Worm (Caenorhabditis elegans): ENCODE results near the gene fat-4.

Gene fat-4

ce11 chrIV:9821621-9822020 lies 22.4 kb downstream of the fat-4 start, which contains the start of gene col-123 (continued):
- TF ChIP-seq zfh-2 (GFP tag; conservative IDR thresholded peaks at IDR 0.05): no peak
- TF ChIP-seq dpl-1 (GFP tag; optimal IDR thresholded peaks at IDR 0.05): no peak

DNA sequence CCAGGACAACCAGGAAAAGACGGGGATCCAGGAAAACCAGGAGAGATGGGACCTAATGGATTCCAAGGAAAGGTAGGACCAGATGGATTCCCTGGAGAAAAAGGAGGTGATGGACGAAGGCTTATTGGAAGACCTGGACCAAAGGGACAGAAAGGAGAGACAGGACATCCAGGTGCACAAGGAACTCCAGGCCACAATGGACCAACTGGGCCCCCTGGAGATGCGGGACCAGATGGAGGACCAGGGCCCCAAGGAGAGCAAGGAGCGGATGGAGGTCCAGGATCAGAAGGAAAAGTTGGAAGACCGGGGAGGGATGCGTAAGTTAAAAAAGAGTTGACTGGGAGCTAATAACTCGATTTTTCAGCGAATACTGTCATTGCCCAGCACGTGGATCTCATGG lies 23.4 kb downstream of the fat-4 start:
- TF ChIP-seq madf-8 (GFP tag; conservative IDR thresholded peaks at IDR 0.05): 0 out of 2 replicates have a peak, but pooled peaks have one; percentile 16
- TF ChIP-seq zfh-2 (GFP tag; conservative IDR thresholded peaks at IDR 0.05): peak; percentile 65
- 0 out of 2 replicates have a peak, but pooled peaks have one; percentile 51 for TF ChIP-seq F37B4.10 (GFP tag; IDR thresholded peaks at IDR 0.05)
- TF ChIP-seq B0035.1 (tag; optimal IDR thresholded peaks at IDR 0.05): no peak

- TF ChIP-seq efl-1 (GFP tag; optimal IDR thresholded peaks at IDR 0.05): no peak
- no peak for TF ChIP-seq madf-10 (tag; optimal IDR thresholded peaks at IDR 0.05)
- no peak for TF ChIP-seq let-526 (GFP tag; IDR thresholded peaks at IDR 0.05)
- TF ChIP-seq F39B2.1 (GFP tag; IDR thresholded peaks at IDR 0.05): no peak
Observed at ce11 chrIV:9824480-9824879, 25.3 kb downstream of the fat-4 start, which contains the start of gene catp-6. TSS of gene catp-6 (minus strand) at chrIV:9824580.

ce11 chrIV:9825196-9825744 lies 26.0 kb downstream of the fat-4 start, which contains the start of gene mtr-4:
TSS of gene mtr-4 (plus strand) at chrIV:9825694.
- peak; percentile 62 for TF ChIP-seq lin-54 (GFP tag; optimal IDR thresholded peaks at IDR 0.05)
- no peak for TF ChIP-seq hrde-1 (tag; optimal IDR thresholded peaks at IDR 0.05; ENCODE audit: borderline replicate concordance)
- TF ChIP-seq madf-8 (GFP tag; conservative IDR thresholded peaks at IDR 0.05): peak; percentile 90
- no peak for TF ChIP-seq nfyb-1 (GFP tag; IDR thresholded peaks at IDR 0.05)
- TF ChIP-seq pbrm-1 (GFP tag; IDR thresholded peaks at IDR 0.05): peak; percentile 53; the same call in 1 of the 2 replicates
- no peak for TF ChIP-seq nhr-27 (tag; optimal IDR thresholded peaks at IDR 0.05)
- no peak for TF ChIP-seq ets-4 (GFP tag; optimal IDR thresholded peaks at IDR 0.05)
- no peak for TF ChIP-seq madf-10 (tag; optimal IDR thresholded peaks at IDR 0.05)
- TF ChIP-seq fkh-3 (tag; optimal IDR thresholded peaks at IDR 0.05): no peak
- peak; percentile 69 for TF ChIP-seq nhr-80 (tag; optimal IDR thresholded peaks at IDR 0.05)
- TF ChIP-seq lin-35 (GFP tag; optimal IDR thresholded peaks at IDR 0.05): no peak
- no peak for TF ChIP-seq dpff-1 (tag; optimal IDR thresholded peaks at IDR 0.05)
- no peak for TF ChIP-seq lin-40 (tag; optimal IDR thresholded peaks at IDR 0.05)
- no peak for TF ChIP-seq T07F8.4 (tag; optimal IDR thresholded peaks at IDR 0.05)
- TF ChIP-seq dox-1 (GFP tag; IDR thresholded peaks at IDR 0.05): peak; percentile 77; the same call in 1 of the 2 replicates
- TF ChIP-seq tbp1 (GFP tag; optimal IDR thresholded peaks at IDR 0.05): peak; percentile 30
- TF ChIP-seq F55B11.4 (tag; optimal IDR thresholded peaks at IDR 0.05; ENCODE audit: borderline replicate concordance, insufficient read depth): no peak
- TF ChIP-seq lsl-1 (GFP tag; optimal IDR thresholded peaks at IDR 0.05): peak; percentile 98
- TF ChIP-seq sdz-38 (tag; optimal IDR thresholded peaks at IDR 0.05): no peak
- no peak for TF ChIP-seq aptf-3 (GFP tag; IDR thresholded peaks at IDR 0.05)
- TF ChIP-seq hsf-1 (GFP tag; IDR thresholded peaks at IDR 0.05): peak; percentile 72
- TF ChIP-seq lir-1 (GFP tag; conservative IDR thresholded peaks at IDR 0.05): no peak
- no peak for TF ChIP-seq egrh-3 (GFP tag; IDR thresholded peaks at IDR 0.05)
- no peak for TF ChIP-seq ama-1 (optimal IDR thresholded peaks at IDR 0.05)
- no peak for TF ChIP-seq ama-1 (GFP tag; optimal IDR thresholded peaks at IDR 0.05)
- peak; percentile 96 for TF ChIP-seq madf-6 (GFP tag; IDR thresholded peaks at IDR 0.05)
- TF ChIP-seq madf-3 (GFP tag; IDR thresholded peaks at IDR 0.05): peak; percentile 64; the same call in 1 of the 2 replicates
- TF ChIP-seq rec-8 (tag; optimal IDR thresholded peaks at IDR 0.05): no peak
- TF ChIP-seq repo-1 (tag; optimal IDR thresholded peaks at IDR 0.05): no peak
- TF ChIP-seq lag-1 (GFP tag; IDR thresholded peaks at IDR 0.05): no peak
- TF ChIP-seq pha-4 (tag; optimal IDR thresholded peaks at IDR 0.05): no peak
- no peak for TF ChIP-seq ztf-3 (GFP tag; optimal IDR thresholded peaks at IDR 0.05)
- no peak for TF ChIP-seq nhr-120 (GFP tag; IDR thresholded peaks at IDR 0.05)
- no peak for TF ChIP-seq F57A8.1 (GFP tag; optimal IDR thresholded peaks at IDR 0.05)
- TF ChIP-seq snpc-3.4 (tag; optimal IDR thresholded peaks at IDR 0.05): peak; percentile 27
- TF ChIP-seq ztf-6 (GFP tag; IDR thresholded peaks at IDR 0.05): no peak

Data from whole organism, young adult.